Comparison of ENCODE assay signal across 6 worm cellular contexts in genomic region chrII:3318839-3319238, ce11.
TF ChIP-seq lines count a peak whose summit lies in the region.

No protein-coding gene starts in this region.

TF ChIP-seq in whole organism, L1 larva, 84 proteins besides CTCF, POLR2A, EP300 and RAD21:
- TF ChIP-seq lir-3 (tag; optimal IDR thresholded peaks at IDR 0.05; lab: Kevin White, UChicago; ENCODE audit: poor library complexity) (no peak), nhr-11 (tag; optimal IDR thresholded peaks at IDR 0.05; lab: Kevin White, UChicago) (no peak), elt-2 (tag; optimal IDR thresholded peaks at IDR 0.05; lab: Kevin White, UChicago) (peak; percentile 84), C34B4.2 (tag; optimal IDR thresholded peaks at IDR 0.05; lab: Kevin White, UChicago) (no peak), ztf-4 (tag; optimal IDR thresholded peaks at IDR 0.05; lab: Kevin White, UChicago) (no peak), nhr-90 (tag; optimal IDR thresholded peaks at IDR 0.05; lab: Kevin White, UChicago; ENCODE audit: poor library complexity) (no peak), zip-4 (GFP tag; optimal IDR thresholded peaks at IDR 0.05; lab: Kevin White, UChicago) (no peak), nhr-20 (tag; optimal IDR thresholded peaks at IDR 0.05; lab: Kevin White, UChicago) (peak; percentile 17), C16A3.4 (tag; optimal IDR thresholded peaks at IDR 0.05; lab: Kevin White, UChicago) (no peak), alr-1 (tag; optimal IDR thresholded peaks at IDR 0.05; lab: Kevin White, UChicago; ENCODE audit: borderline replicate concordance) (no peak), F16B12.6 (tag; optimal IDR thresholded peaks at IDR 0.05; lab: Kevin White, UChicago) (no peak)

TF ChIP-seq in whole organism, L2 larva, 48 proteins besides CTCF, POLR2A, EP300 and RAD21:
- TF ChIP-seq sma-9 (GFP tag; optimal IDR thresholded peaks at IDR 0.05; lab: Kevin White, UChicago) = peak; percentile 0
- no peak for TF ChIP-seq sma-9 (tag; optimal IDR thresholded peaks at IDR 0.05; lab: Kevin White, UChicago)
- no peak for TF ChIP-seq nhr-25 (tag; optimal IDR thresholded peaks at IDR 0.05; lab: Kevin White, UChicago)

TF ChIP-seq in whole organism, L3 larva, 47 proteins besides CTCF, POLR2A, EP300 and RAD21:
- no peak for TF ChIP-seq nhr-67 (tag; optimal IDR thresholded peaks at IDR 0.05; lab: Kevin White, UChicago)
- peak; percentile 91 for TF ChIP-seq elt-2 (tag; optimal IDR thresholded peaks at IDR 0.05; lab: Kevin White, UChicago)

TF ChIP-seq in whole organism, L4 larva, 104 proteins besides CTCF, POLR2A, EP300 and RAD21:
- TF ChIP-seq dmd-6 (GFP tag; IDR thresholded peaks at IDR 0.05; lab: Robert Waterston, UW) (peak; percentile 73), mxl-3 (GFP tag; optimal IDR thresholded peaks at IDR 0.05; lab: Kevin White, UChicago) (no peak), php-3 (GFP tag; IDR thresholded peaks at IDR 0.05; lab: Robert Waterston, UW) (peak; percentile 87), dve-1 (tag; optimal IDR thresholded peaks at IDR 0.05; lab: Kevin White, UChicago; ENCODE audit: insufficient read depth) (peak; percentile 23), pqm-1 (tag; optimal IDR thresholded peaks at IDR 0.05; lab: Kevin White, UChicago) (peak; percentile 33), set-16 (GFP tag; IDR thresholded peaks at IDR 0.05; lab: Robert Waterston, UW) (no peak), dmd-8 (GFP tag; IDR thresholded peaks at IDR 0.05; lab: Robert Waterston, UW) (no peak), daf-16 (GFP tag; optimal IDR thresholded peaks at IDR 0.05; lab: Kevin White, UChicago) (no peak), daf-16 (tag; optimal IDR thresholded peaks at IDR 0.05; lab: Kevin White, UChicago) (peak; percentile 20), nhr-28 (tag; optimal IDR thresholded peaks at IDR 0.05; lab: Kevin White, UChicago) (peak; percentile 68), hlh-11 (tag; optimal IDR thresholded peaks at IDR 0.05; lab: Kevin White, UChicago) (peak; percentile 43)
TF ChIP-seq in whole organism, L4 larva: peak in this region for 7.

TF ChIP-seq in whole organism, late embryonic, 69 proteins besides CTCF, POLR2A, EP300 and RAD21:
- TF ChIP-seq elt-2 (tag; optimal IDR thresholded peaks at IDR 0.05; lab: Kevin White, UChicago) (peak; percentile 76), C08G9.2 (tag; optimal IDR thresholded peaks at IDR 0.05; lab: Kevin White, UChicago) (no peak)

TF ChIP-seq in whole organism, young adult, 124 proteins besides CTCF, POLR2A, EP300 and RAD21:
- TF ChIP-seq unc-130 (GFP tag; optimal IDR thresholded peaks at IDR 0.05; lab: Kevin White, UChicago) = no peak
- peak; percentile 29 for TF ChIP-seq nhr-80 (tag; optimal IDR thresholded peaks at IDR 0.05; lab: Kevin White, UChicago)
TF ChIP-seq in whole organism, young adult: peak in this region for 1.
